Worm (Caenorhabditis elegans) whole organism, L4 larva: ENCODE data around the gene rike-1.

Experiments used
- D1046.2 ChIP-seq: fragments of 200-800 bp; sonication (Bioruptor generic); IDR thresholded peaks from 2 replicates; pipeline ENCODE4 v1.3.6; 2022; ENCODE audit warnings: missing genetic modification characterization, missing compliant biosample characterization
- Y48G9A.11 ChIP-seq: fragments of 200-800 bp; sonication (Bioruptor generic); IDR thresholded peaks from 2 replicates; pipeline ENCODE4 v1.3.6; 2022; ENCODE audit warnings: missing genetic modification reagents, missing genetic modification characterization, missing compliant biosample characterization
- Y5F2A.4 ChIP-seq: fragments of 200-800 bp; sonication (Bioruptor generic); optimal IDR thresholded peaks from 2 replicates; lab custom pipeline; 2018; ENCODE audit warnings: mild to moderate bottlenecking, missing genetic modification characterization, missing compliant biosample characterization
- aha-1 ChIP-seq: fragments of 150-350 bp; peaks from one replicate; lab custom pipeline; 2014; ENCODE audit warnings: missing biosample characterization, missing genetic modification characterization
- attf-4 ChIP-seq: sonication (generic microtip); optimal IDR thresholded peaks from 3 replicates; lab custom pipeline; 2017; ENCODE audit warnings: missing biosample characterization, missing genetic modification characterization
- ceh-32 ChIP-seq: sonication (generic microtip); optimal IDR thresholded peaks from 2 replicates; lab custom pipeline; 2016; ENCODE audit warnings: mild to moderate bottlenecking, missing genetic modification characterization, missing compliant biosample characterization; ENCODE audit not compliant: poor library complexity
- ceh-44 ChIP-seq: fragments of 200-800 bp; sonication (Bioruptor generic); IDR thresholded peaks from 2 replicates; pipeline ENCODE4 v1.3.6; 2022; ENCODE audit warnings: missing genetic modification reagents, missing genetic modification characterization, missing compliant biosample characterization
- ceh-82 ChIP-seq: sonication (generic microtip); optimal IDR thresholded peaks from 2 replicates; lab custom pipeline; 2017; ENCODE audit warnings: missing biosample characterization, missing genetic modification characterization
- ces-1 ChIP-seq: fragments of 150-350 bp; sonication (generic microtip); optimal IDR thresholded peaks from 4 replicates; lab custom pipeline; 2014; ENCODE audit warnings: missing biosample characterization, missing genetic modification reagents, missing genetic modification characterization
- daf-12 ChIP-seq: fragments of 150-350 bp; optimal IDR thresholded peaks from 2 replicates; lab custom pipeline; 2014; ENCODE audit warnings: missing biosample characterization, missing genetic modification reagents, missing genetic modification characterization
- daf-16 ChIP-seq, 3 experiments: sonication (generic microtip); optimal IDR thresholded peaks; 2 replicates each; lab custom pipeline; 2016 to 2017; ENCODE audit warnings: missing genetic modification characterization in 3 of 3, missing genetic modification reagents in 3 of 3, mild to moderate bottlenecking in 2 of 3, missing compliant biosample characterization in 2 of 3, missing biosample characterization in 1 of 3, moderate library complexity in 1 of 3
- daf-8 ChIP-seq: fragments of 200-800 bp; sonication (Bioruptor generic); IDR thresholded peaks from 2 replicates; pipeline ENCODE4 v1.3.6; 2022; ENCODE audit warnings: missing genetic modification characterization, missing compliant biosample characterization
- dmd-6 ChIP-seq: fragments of 200-800 bp; sonication (Bioruptor generic); IDR thresholded peaks from 2 replicates; pipeline ENCODE4 v1.3.6; 2022; ENCODE audit warnings: missing genetic modification reagents, missing genetic modification characterization, missing compliant biosample characterization
- dmd-9 ChIP-seq: fragments of 200-800 bp; sonication (Bioruptor generic); IDR thresholded peaks from 2 replicates; pipeline ENCODE4 v1.3.6; 2022; ENCODE audit warnings: missing genetic modification reagents, missing genetic modification characterization, missing compliant biosample characterization
- hlh-11 ChIP-seq: fragments of 200-800 bp; sonication (Bioruptor generic); optimal IDR thresholded peaks from 2 replicates; lab custom pipeline; 2018; ENCODE audit warnings: mild to moderate bottlenecking, missing genetic modification characterization, missing compliant biosample characterization
- madf-5 ChIP-seq, 2 experiments: fragments of 200-800 bp; sonication (Bioruptor generic); IDR thresholded peaks; 2 replicates each; pipeline ENCODE4 v1.3.6; 2022; ENCODE audit warnings: missing compliant biosample characterization in 2 of 2, missing genetic modification characterization in 2 of 2
- madf-9 ChIP-seq: fragments of 200-800 bp; sonication (Bioruptor generic); conservative IDR thresholded peaks from 2 replicates; pipeline ENCODE4 v1.3.6; 2022; ENCODE audit warnings: missing genetic modification reagents, missing genetic modification characterization, missing compliant biosample characterization
- mdl-1 ChIP-seq, 2 experiments: fragments of 150-350 bp in 1 of 2; sonication (generic microtip) in 1 of 2; optimal IDR thresholded peaks; 2 replicates each; lab custom pipeline; 2014 to 2017; ENCODE audit warnings: missing biosample characterization in 2 of 2, missing genetic modification characterization in 2 of 2
- mep-1 ChIP-seq: fragments of 150-350 bp; sonication (generic microtip); optimal IDR thresholded peaks from 3 replicates; lab custom pipeline; 2014; ENCODE audit warnings: missing biosample characterization, missing genetic modification characterization
- mes-2 ChIP-seq: sonication (generic microtip); optimal IDR thresholded peaks from 2 replicates; lab custom pipeline; 2016; ENCODE audit warnings: missing genotype, mild to moderate bottlenecking, missing genetic modification characterization, missing compliant biosample characterization; ENCODE audit not compliant: poor library complexity, severe bottlenecking
- nhr-10 ChIP-seq: fragments of 150-350 bp; optimal IDR thresholded peaks from 2 replicates; lab custom pipeline; 2014; ENCODE audit warnings: missing biosample characterization, missing genetic modification characterization
- nhr-102 ChIP-seq: sonication (generic microtip); optimal IDR thresholded peaks from 2 replicates; lab custom pipeline; 2016; ENCODE audit warnings: mild to moderate bottlenecking, missing genetic modification characterization, moderate library complexity, missing compliant biosample characterization
- nhr-11 ChIP-seq: fragments of 150-350 bp; optimal IDR thresholded peaks from 2 replicates; lab custom pipeline; 2014; ENCODE audit warnings: missing biosample characterization, missing genetic modification characterization
- nhr-111 ChIP-seq: fragments of 200-800 bp; sonication (Bioruptor generic); optimal IDR thresholded peaks from 2 replicates; lab custom pipeline; 2018; ENCODE audit warnings: mild to moderate bottlenecking, missing genetic modification characterization, missing compliant biosample characterization
- nhr-25 ChIP-seq: sonication (generic microtip); optimal IDR thresholded peaks from 2 replicates; lab custom pipeline; 2017; ENCODE audit warnings: missing genetic modification characterization, mild to moderate bottlenecking, missing compliant biosample characterization, antibody characterized with exemption, moderate library complexity, borderline replicate concordance; ENCODE audit not compliant: insufficient read depth
- nhr-28 ChIP-seq: fragments of 150-350 bp; optimal IDR thresholded peaks from 2 replicates; lab custom pipeline; 2014; ENCODE audit warnings: missing biosample characterization, missing genetic modification characterization
- nhr-48 ChIP-seq: sonication (generic microtip); optimal IDR thresholded peaks from 2 replicates; lab custom pipeline; 2016; ENCODE audit warnings: mild to moderate bottlenecking, missing genetic modification characterization, missing compliant biosample characterization
- nhr-6 ChIP-seq: fragments of 150-350 bp; optimal IDR thresholded peaks from 2 replicates; lab custom pipeline; 2014; ENCODE audit warnings: missing biosample characterization, missing genetic modification characterization
- nhr-77 ChIP-seq: fragments of 150-350 bp; optimal IDR thresholded peaks from 2 replicates; lab custom pipeline; 2014; ENCODE audit warnings: missing biosample characterization, missing genetic modification characterization
- pha-4 ChIP-seq, 2 experiments: fragments of 150-350 bp in 1 of 2; fragments of 200-800 bp in 1 of 2; sonication (Bioruptor generic) in 1 of 2; IDR thresholded peaks in 1 of 2; optimal IDR thresholded peaks in 1 of 2; 2 replicates each; pipeline versions ENCODE4 v1.3.6 to Lab custom; 2014 to 2022; ENCODE audit warnings: missing genetic modification characterization in 2 of 2, missing genetic modification reagents in 2 of 2, missing biosample characterization in 1 of 2, missing compliant biosample characterization in 1 of 2
- pqm-1 ChIP-seq: sonication (generic microtip); optimal IDR thresholded peaks from 2 replicates; lab custom pipeline; 2017; ENCODE audit warnings: missing biosample characterization, missing genetic modification characterization
- saeg-2 ChIP-seq: fragments of 200-800 bp; sonication (Bioruptor generic); IDR thresholded peaks from 2 replicates; pipeline ENCODE4 v1.3.6; 2022; ENCODE audit warnings: missing genetic modification reagents, missing genetic modification characterization, missing compliant biosample characterization
- sdz-12 ChIP-seq: fragments of 200-800 bp; sonication (Bioruptor generic); optimal IDR thresholded peaks from 2 replicates; lab custom pipeline; 2018; ENCODE audit warnings: mild to moderate bottlenecking, missing genetic modification characterization, missing compliant biosample characterization
- skn-1 ChIP-seq: fragments of 150-350 bp; optimal IDR thresholded peaks from 2 replicates; lab custom pipeline; 2014; ENCODE audit warnings: missing biosample characterization, missing genetic modification characterization
- spr-3 ChIP-seq: fragments of 200-800 bp; sonication (Bioruptor generic); optimal IDR thresholded peaks from 2 replicates; lab custom pipeline; 2018; ENCODE audit warnings: mild to moderate bottlenecking, missing genetic modification characterization, missing compliant biosample characterization
- unc-39 ChIP-seq: sonication (generic microtip); optimal IDR thresholded peaks from 2 replicates; lab custom pipeline; 2017; ENCODE audit warnings: missing biosample characterization, missing genetic modification characterization
- zfp-2 ChIP-seq: sonication (generic microtip); optimal IDR thresholded peaks from 2 replicates; lab custom pipeline; 2016; ENCODE audit warnings: mild to moderate bottlenecking, missing genetic modification characterization, missing compliant biosample characterization
- zip-11 ChIP-seq: fragments of 200-800 bp; sonication (Bioruptor generic); IDR thresholded peaks from 2 replicates; pipeline ENCODE4 v1.3.6; 2022; ENCODE audit warnings: missing genetic modification characterization, missing compliant biosample characterization
- zip-2 ChIP-seq: fragments of 150-350 bp; optimal IDR thresholded peaks from 2 replicates; lab custom pipeline; 2014; ENCODE audit warnings: missing biosample characterization, missing genetic modification characterization
- ztf-7 ChIP-seq: fragments of 150-350 bp; optimal IDR thresholded peaks from 2 replicates; lab custom pipeline; 2014; ENCODE audit warnings: missing biosample characterization, missing genetic modification characterization

The rike-1 gene

ce11 chrV:14503065-14503464 lies 42.6 kb downstream of the rike-1 start (continued):
- TF ChIP-seq skn-1 (tag; lab: Kevin White, UChicago) (no peak), madf-9 (no peak), ceh-82 (tag; lab: Kevin White, UChicago) (no peak), dmd-6 (GFP tag; lab: Robert Waterston, UW) (peak; percentile 50; the same call in 1 of the 2 replicates), zip-2 (no peak), madf-5 (GFP tag; IDR thresholded peaks at IDR 0.05; lab: Robert Waterston, UW) (no peak), zip-11 (GFP tag; lab: Robert Waterston, UW) (no peak), pha-4 (GFP tag; IDR thresholded peaks at IDR 0.05; lab: Robert Waterston, UW) (no peak), pha-4 (tag; optimal IDR thresholded peaks at IDR 0.05; lab: Kevin White, UChicago) (no peak), pqm-1 (tag; lab: Kevin White, UChicago) (peak; percentile 95), mdl-1 (tag; optimal IDR thresholded peaks at IDR 0.05; lab: Kevin White, UChicago) (peak in 1 of 2 experiments; percentile 38), nhr-6 (peak; percentile 76), daf-12 (tag; lab: Kevin White, UChicago) (no peak), Y5F2A.4 (GFP tag; lab: Kevin White, UChicago) (no peak), ceh-32 (tag; lab: Kevin White, UChicago) (no peak), ztf-7 (tag; lab: Kevin White, UChicago) (no peak), Y48G9A.11 (GFP tag; lab: Robert Waterston, UW) (no peak), hlh-11 (peak; percentile 75), zfp-2 (tag; lab: Kevin White, UChicago) (no peak), sdz-12 (GFP tag; lab: Kevin White, UChicago) (no peak), nhr-25 (no peak), unc-39 (tag; lab: Kevin White, UChicago) (no peak), nhr-102 (tag; lab: Kevin White, UChicago) (no peak), mes-2 (tag; lab: Kevin White, UChicago) (peak; percentile 11), dmd-9 (GFP tag; lab: Robert Waterston, UW) (no peak), ceh-44 (GFP tag; lab: Robert Waterston, UW) (no peak), attf-4 (tag; lab: Kevin White, UChicago) (no peak), nhr-77 (tag; lab: Kevin White, UChicago) (peak; percentile 68), D1046.2 (GFP tag; lab: Robert Waterston, UW) (no peak), nhr-11 (tag; lab: Kevin White, UChicago) (no peak), daf-16 (GFP tag; optimal IDR thresholded peaks at IDR 0.05; lab: Kevin White, UChicago) (no peak), daf-16 (tag; optimal IDR thresholded peaks at IDR 0.05; lab: Kevin White, UChicago) (peak; percentile 78), nhr-111 (GFP tag; lab: Kevin White, UChicago) (no peak), aha-1 (tag; lab: Kevin White, UChicago) (peak; percentile 94), saeg-2 (GFP tag; lab: Robert Waterston, UW) (no peak), nhr-10 (tag; lab: Kevin White, UChicago) (no peak), spr-3 (no peak)

DNA sequence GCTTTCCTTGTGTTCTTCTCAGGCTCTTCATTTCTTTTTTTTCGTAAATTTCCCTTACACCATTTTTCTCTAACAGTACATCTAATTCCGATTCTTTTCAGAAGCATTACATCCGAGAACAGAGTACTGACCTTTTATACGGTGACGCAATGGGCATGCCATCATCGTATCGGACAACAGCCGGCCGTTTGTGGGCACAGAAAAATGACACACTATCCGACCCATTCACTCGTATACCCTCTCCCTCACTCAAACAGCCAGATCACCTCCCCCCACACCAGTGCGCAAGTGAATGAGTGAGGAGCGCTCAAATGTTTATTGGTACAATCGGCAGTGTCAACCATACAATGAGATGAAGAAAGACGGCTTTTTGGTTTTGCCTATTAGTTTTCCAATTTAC lies 44.5 kb downstream of the rike-1 start, which contains the start of gene R02D5.24:
R02D5.24 (plus strand) TSS at position 205 of the 400 bp plus-strand sequence.
- TF ChIP-seq nhr-6 = peak; percentile 63
- TF ChIP-seq nhr-25 = no peak
- peak; percentile 64 for TF ChIP-seq aha-1 (tag; lab: Kevin White, UChicago)
- TF ChIP-seq, all 104 proteins: peak for 2

- TF ChIP-seq mes-2 (tag; lab: Kevin White, UChicago) (peak; percentile 23), ces-1 (no peak), mep-1 (peak; percentile 24), nhr-28 (tag; lab: Kevin White, UChicago) (peak; percentile 20), nhr-48 (tag; lab: Kevin White, UChicago) (no peak), nhr-6 (peak; percentile 33), saeg-2 (GFP tag; lab: Robert Waterston, UW) (no peak), daf-8 (GFP tag; lab: Robert Waterston, UW) (no peak)
Measured at ce11 chrV:14500554-14500953, 45.1 kb downstream of the rike-1 start.
